ENCODE assay signal across 5 worm cellular contexts in genomic region chrIII:2636137-2636536, ce11.
A peak's percentile ranks its signal among the peaks of the same experiment; 100 is the strongest.
TF ChIP-seq lines count a peak whose summit lies in the region.

Gene zmp-2, plus strand, starts transcription at chrIII:2636383.

TF ChIP-seq in whole organism, L2 larva, 48 proteins besides CTCF, POLR2A, EP300 and RAD21:
- TF ChIP-seq lin-11 (tag; optimal IDR thresholded peaks at IDR 0.05; lab: Kevin White, UChicago) (no peak), crh-2 (tag; optimal IDR thresholded peaks at IDR 0.05; lab: Kevin White, UChicago) (no peak), blmp-1 (tag; optimal IDR thresholded peaks at IDR 0.05; lab: Kevin White, UChicago; ENCODE audit: insufficient read depth) (peak; percentile 16)

TF ChIP-seq in whole organism, L4 larva, 104 proteins besides CTCF, POLR2A, EP300 and RAD21:
- peak; percentile 86 for TF ChIP-seq set-16 (GFP tag; IDR thresholded peaks at IDR 0.05; lab: Robert Waterston, UW)
- no peak for TF ChIP-seq attf-4 (tag; optimal IDR thresholded peaks at IDR 0.05; lab: Kevin White, UChicago)
- TF ChIP-seq hmg-1.1 (GFP tag; IDR thresholded peaks at IDR 0.05; lab: Robert Waterston, UW): no peak
- no peak for TF ChIP-seq nhr-48 (tag; optimal IDR thresholded peaks at IDR 0.05; lab: Kevin White, UChicago)
- no peak for TF ChIP-seq zfp-3 (GFP tag; conservative IDR thresholded peaks at IDR 0.05; lab: Robert Waterston, UW)
- TF ChIP-seq F44E2.7 (GFP tag; IDR thresholded peaks at IDR 0.05; lab: Robert Waterston, UW): no peak
- no peak for TF ChIP-seq F26F4.8 (GFP tag; conservative IDR thresholded peaks at IDR 0.05; lab: Robert Waterston, UW)
- peak; percentile 4 for TF ChIP-seq hlh-11 (tag; optimal IDR thresholded peaks at IDR 0.05; lab: Kevin White, UChicago)

TF ChIP-seq in whole organism, late embryonic, 69 proteins besides CTCF, POLR2A, EP300 and RAD21:
- TF ChIP-seq ceh-18 (tag; optimal IDR thresholded peaks at IDR 0.05; lab: Kevin White, UChicago) (no peak), K02D7.2 (tag; optimal IDR thresholded peaks at IDR 0.05; lab: Kevin White, UChicago) (no peak), che-1 (tag; optimal IDR thresholded peaks at IDR 0.05; lab: Kevin White, UChicago) (no peak), rnt-1 (tag; optimal IDR thresholded peaks at IDR 0.05; lab: Kevin White, UChicago) (no peak), zip-5 (tag; optimal IDR thresholded peaks at IDR 0.05; lab: Kevin White, UChicago) (no peak), C38D4.7 (GFP tag; optimal IDR thresholded peaks at IDR 0.05; lab: Kevin White, UChicago) (peak; percentile 15), hlh-6 (tag; optimal IDR thresholded peaks at IDR 0.05; lab: Kevin White, UChicago) (no peak), ceh-6 (GFP tag; optimal IDR thresholded peaks at IDR 0.05; lab: Kevin White, UChicago) (no peak), F13H6.1 (tag; optimal IDR thresholded peaks at IDR 0.05; lab: Kevin White, UChicago) (no peak)

TF ChIP-seq in whole organism, midembryonic, 9 proteins besides CTCF, POLR2A, EP300 and RAD21:
- TF ChIP-seq med-1 (GFP tag; optimal IDR thresholded peaks at IDR 0.05; lab: Kevin White, UChicago; ENCODE audit: insufficient read depth): no peak
- 0 out of 2 replicates have a peak, but pooled peaks have one; percentile 27 for TF ChIP-seq klf-2 (GFP tag; conservative IDR thresholded peaks at IDR 0.05; lab: Robert Waterston, UW)
- TF ChIP-seq ztf-29 (GFP tag; IDR thresholded peaks at IDR 0.05; lab: Robert Waterston, UW): no peak
- TF ChIP-seq ref-1 (GFP tag; conservative IDR thresholded peaks at IDR 0.05; lab: Robert Waterston, UW): no peak
- TF ChIP-seq T22C8.4 (GFP tag; IDR thresholded peaks at IDR 0.05; lab: Robert Waterston, UW): no peak
- no peak for TF ChIP-seq ztf-23 (GFP tag; IDR thresholded peaks at IDR 0.05; lab: Robert Waterston, UW)
- TF ChIP-seq tab-1 (GFP tag; IDR thresholded peaks at IDR 0.05; lab: Robert Waterston, UW): no peak

TF ChIP-seq in whole organism, young adult, 124 proteins besides CTCF, POLR2A, EP300 and RAD21:
- TF ChIP-seq F57C9.4 (tag; optimal IDR thresholded peaks at IDR 0.05; lab: Kevin White, UChicago) (no peak), Y53G8AR.9 (GFP tag; conservative IDR thresholded peaks at IDR 0.05; lab: Robert Waterston, UW) (no peak), pbrm-1 (GFP tag; IDR thresholded peaks at IDR 0.05; lab: Robert Waterston, UW) (peak; percentile 36; the same call in 1 of the 2 replicates), nhr-120 (GFP tag; IDR thresholded peaks at IDR 0.05; lab: Robert Waterston, UW) (no peak), sdz-38 (tag; optimal IDR thresholded peaks at IDR 0.05; lab: Kevin White, UChicago) (no peak), F37B4.10 (GFP tag; IDR thresholded peaks at IDR 0.05; lab: Robert Waterston, UW) (no peak), attf-3 (GFP tag; conservative IDR thresholded peaks at IDR 0.05; lab: Robert Waterston, UW) (no peak), tbp1 (GFP tag; optimal IDR thresholded peaks at IDR 0.05; lab: Kevin White, UChicago) (no peak), hmg-1.2 (GFP tag; IDR thresholded peaks at IDR 0.05; lab: Robert Waterston, UW) (no peak), B0019.2 (GFP tag; conservative IDR thresholded peaks at IDR 0.05; lab: Robert Waterston, UW) (no peak), sptf-2 (GFP tag; optimal IDR thresholded peaks at IDR 0.05; lab: Kevin White, UChicago) (no peak), lir-1 (GFP tag; conservative IDR thresholded peaks at IDR 0.05; lab: Robert Waterston, UW) (no peak), egrh-3 (GFP tag; IDR thresholded peaks at IDR 0.05; lab: Robert Waterston, UW) (peak; percentile 57; the same call in 1 of the 2 replicates), F57A8.1 (GFP tag; optimal IDR thresholded peaks at IDR 0.05; lab: Kevin White, UChicago) (no peak), hrde-1 (tag; optimal IDR thresholded peaks at IDR 0.05; lab: Kevin White, UChicago; ENCODE audit: borderline replicate concordance) (no peak), zfh-2 (GFP tag; conservative IDR thresholded peaks at IDR 0.05; lab: Robert Waterston, UW) (peak; percentile 77)
TF ChIP-seq in whole organism, young adult: peak in this region for 3.
